Worm (Caenorhabditis elegans): ENCODE results near the gene H35N09.1.
"Not testable (repeated sequence)": the region's sequence is repeated elsewhere in the genome, so short reads cannot be mapped to it uniquely, and the experiment has no call there.

- TF ChIP-seq tab-1 (GFP tag; IDR thresholded peaks at IDR 0.05); med-1 (GFP tag; optimal IDR thresholded peaks at IDR 0.05; ENCODE audit: insufficient read depth); flt-1 (GFP tag; IDR thresholded peaks at IDR 0.05); ref-1 (GFP tag; conservative IDR thresholded peaks at IDR 0.05); klf-2 (GFP tag; conservative IDR thresholded peaks at IDR 0.05): not testable (repeated sequence)
These were observed 5.5 kb downstream of the H35N09.1 start, which contains the start of gene K01A12.4 for ce11 chrX:8610606-8611005.

Data from whole organism, midembryonic.